Worm (Caenorhabditis elegans) whole organism, young adult: ENCODE measurements around the gene K03H1.11.

ENCODE experiments used
- F23B12.7 ChIP-seq: sonication (generic microtip); optimal IDR thresholded peaks from 2 replicates; lab custom pipeline; 2017; ENCODE audit warnings: missing genetic modification characterization, mild to moderate bottlenecking, missing compliant biosample characterization, antibody characterized with exemption, moderate library complexity; ENCODE audit not compliant: insufficient read depth
- F55B11.4 ChIP-seq: sonication (generic microtip); optimal IDR thresholded peaks from 2 replicates; lab custom pipeline; 2016; ENCODE audit warnings: missing compliant biosample characterization, missing genetic modification characterization, borderline replicate concordance; ENCODE audit not compliant: insufficient read depth
- K12H6.12 ChIP-seq: fragments of 200-800 bp; sonication (Bioruptor generic); optimal IDR thresholded peaks from 2 replicates; lab custom pipeline; 2018; ENCODE audit warnings: mild to moderate bottlenecking, missing genetic modification characterization, missing compliant biosample characterization
- atf-7 ChIP-seq: sonication (generic microtip); optimal IDR thresholded peaks from 2 replicates; lab custom pipeline; 2017; ENCODE audit warnings: mild to moderate bottlenecking, missing genetic modification characterization, missing compliant biosample characterization
- cebp-1 ChIP-seq, 2 experiments: fragments of 200-800 bp in 1 of 2; sonication (Bioruptor generic) in 1 of 2; sonication (generic microtip) in 1 of 2; IDR thresholded peaks in 1 of 2; optimal IDR thresholded peaks in 1 of 2; 2 replicates each; pipeline versions ENCODE4 v1.3.6 to Lab custom; 2017 to 2022; ENCODE audit warnings: missing compliant biosample characterization in 2 of 2, missing genetic modification characterization in 2 of 2, mild to moderate bottlenecking in 1 of 2, missing genetic modification reagents in 1 of 2, moderate library complexity in 1 of 2
- ceh-58 ChIP-seq: fragments of 200-800 bp; sonication (Bioruptor generic); IDR thresholded peaks from 2 replicates; pipeline ENCODE4 v1.3.6; 2022; ENCODE audit warnings: missing genetic modification characterization, missing compliant biosample characterization
- ceh-91 ChIP-seq: fragments of 200-800 bp; sonication (Bioruptor generic); IDR thresholded peaks from 2 replicates; pipeline ENCODE4 v1.3.6; 2022; ENCODE audit warnings: missing genetic modification reagents, missing genetic modification characterization, missing compliant biosample characterization
- egl-44 ChIP-seq: fragments of 200-800 bp; sonication (Bioruptor generic); IDR thresholded peaks from 2 replicates; pipeline ENCODE4 v1.3.6; 2022; ENCODE audit warnings: missing genetic modification reagents, missing genetic modification characterization, missing compliant biosample characterization
- gei-17 ChIP-seq: fragments of 200-800 bp; sonication (Bioruptor generic); optimal IDR thresholded peaks from 2 replicates; lab custom pipeline; 2018; ENCODE audit warnings: mild to moderate bottlenecking, missing genetic modification characterization, missing compliant biosample characterization
- hmg-1.2 ChIP-seq: fragments of 200-800 bp; sonication (Bioruptor generic); IDR thresholded peaks from 2 replicates; pipeline ENCODE4 v1.3.6; 2022; ENCODE audit warnings: missing genetic modification reagents, missing genetic modification characterization, missing compliant biosample characterization
- lin-26 ChIP-seq: fragments of 200-800 bp; sonication (Bioruptor generic); IDR thresholded peaks from 2 replicates; pipeline ENCODE4 v1.3.6; 2022; ENCODE audit warnings: missing genetic modification reagents, missing genetic modification characterization, missing compliant biosample characterization
- lir-1 ChIP-seq: fragments of 200-800 bp; sonication (Bioruptor generic); conservative IDR thresholded peaks from 2 replicates; pipeline ENCODE4 v1.3.6; 2022; ENCODE audit warnings: missing genetic modification reagents, missing genetic modification characterization, missing compliant biosample characterization
- mes-4 ChIP-seq: sonication (generic microtip); optimal IDR thresholded peaks from 2 replicates; lab custom pipeline; 2016; ENCODE audit warnings: missing genotype, missing genetic modification characterization, missing compliant biosample characterization
- nhr-80 ChIP-seq: sonication (generic microtip); optimal IDR thresholded peaks from 2 replicates; lab custom pipeline; 2016; ENCODE audit warnings: missing genetic modification characterization, missing compliant biosample characterization
- rec-8 ChIP-seq, 2 experiments: sonication (generic microtip); optimal IDR thresholded peaks; 2 replicates each; lab custom pipeline; 2016; ENCODE audit warnings: mild to moderate bottlenecking in 2 of 2, missing genetic modification characterization in 2 of 2, missing genetic modification reagents in 2 of 2, missing genotype in 2 of 2, missing biosample characterization in 1 of 2, missing compliant biosample characterization in 1 of 2, moderate library complexity in 1 of 2
- rpc-1 ChIP-seq, 2 experiments: fragments of 150-350 bp in 1 of 2; sonication (generic microtip) in 1 of 2; optimal IDR thresholded peaks; 2 replicates each; lab custom pipeline; 2014 to 2018; ENCODE audit warnings: missing biosample characterization in 1 of 2, missing genetic modification characterization in 1 of 2, missing genetic modification reagents in 1 of 2, missing genotype in 1 of 2
- snpc-1.3 ChIP-seq: sonication (generic microtip); optimal IDR thresholded peaks from 2 replicates; lab custom pipeline; 2017; ENCODE audit warnings: missing genetic modification characterization, mild to moderate bottlenecking, missing compliant biosample characterization, antibody characterized with exemption, moderate library complexity, missing genotype, missing genetic modification reagents; ENCODE audit not compliant: insufficient read depth
- somi-1 ChIP-seq: fragments of 200-800 bp; sonication (Bioruptor generic); optimal IDR thresholded peaks from 2 replicates; lab custom pipeline; 2018; ENCODE audit warnings: mild to moderate bottlenecking, missing genetic modification characterization, missing compliant biosample characterization
- unc-130 ChIP-seq: sonication (generic microtip); optimal IDR thresholded peaks from 2 replicates; lab custom pipeline; 2016; ENCODE audit warnings: missing genetic modification reagents, missing genetic modification characterization, missing compliant biosample characterization
- xnd-1 ChIP-seq: sonication (generic microtip); optimal IDR thresholded peaks from 2 replicates; lab custom pipeline; 2016; ENCODE audit warnings: missing genotype, missing genetic modification reagents, missing genetic modification characterization, missing compliant biosample characterization
- zfh-2 ChIP-seq: fragments of 200-800 bp; sonication (Bioruptor generic); conservative IDR thresholded peaks from 2 replicates; pipeline ENCODE4 v1.3.6; 2022; ENCODE audit warnings: missing genetic modification reagents, missing genetic modification characterization, missing compliant biosample characterization
- ztf-28 ChIP-seq: fragments of 200-800 bp; sonication (Bioruptor generic); IDR thresholded peaks from 2 replicates; pipeline ENCODE4 v1.3.6; 2022; ENCODE audit warnings: missing genetic modification reagents, missing genetic modification characterization, missing compliant biosample characterization

Gene K03H1.11

DNA sequence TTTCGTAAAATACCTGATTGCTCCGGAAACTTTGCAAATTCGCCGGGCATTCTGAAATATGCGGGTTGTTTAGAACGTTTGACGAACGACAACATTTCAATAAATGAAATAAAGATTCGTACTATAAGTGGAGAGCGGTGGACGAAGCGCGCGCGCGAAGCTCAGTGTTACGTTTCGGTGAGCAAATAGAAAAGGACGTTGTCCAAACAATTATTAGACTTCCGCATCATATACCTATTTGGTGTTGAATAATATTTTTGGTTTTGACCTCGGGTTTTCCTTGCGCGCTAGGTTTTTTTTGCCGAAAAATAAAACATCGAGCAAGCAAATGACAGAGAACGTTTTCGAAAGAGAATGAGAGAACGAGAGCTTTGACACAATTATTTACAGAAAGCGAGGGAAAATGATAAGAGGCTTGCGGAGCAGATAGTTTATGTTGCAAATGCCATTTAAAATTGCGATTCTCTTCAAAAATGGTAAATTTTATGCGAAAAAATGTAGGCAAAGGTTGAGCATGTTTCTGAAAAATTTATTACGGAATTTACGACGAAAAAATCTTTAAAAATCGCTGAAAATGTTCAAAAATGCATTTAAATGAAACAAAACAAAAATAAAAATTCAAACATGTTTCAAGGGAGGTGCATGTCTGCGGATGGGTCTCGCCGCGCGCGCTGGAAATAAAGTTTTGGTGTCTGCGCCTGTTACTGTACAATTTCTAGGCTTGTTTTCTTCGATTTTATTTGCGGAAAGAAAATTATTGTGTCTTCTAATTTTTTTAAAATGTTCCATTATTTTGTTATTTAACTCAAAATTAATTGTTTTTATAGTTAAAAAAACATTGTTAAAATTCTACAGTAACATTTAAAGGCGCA, 40.9 kb downstream of the K03H1.11 start, which contains the start of the genes cyld-1 and F40F12.9 (continued):
- no peak for TF ChIP-seq rpc-1 (optimal IDR thresholded peaks at IDR 0.05; lab: Kevin White, UChicago)
- no peak for TF ChIP-seq rpc-1 (tag; optimal IDR thresholded peaks at IDR 0.05; lab: Kevin White, UChicago)
- peak; percentile 62 for TF ChIP-seq nhr-80 (tag; lab: Kevin White, UChicago)
- peak; percentile 60 for TF ChIP-seq ceh-91 (GFP tag; lab: Robert Waterston, UW)
- TF ChIP-seq, all 124 proteins: peak for 13

DNA sequence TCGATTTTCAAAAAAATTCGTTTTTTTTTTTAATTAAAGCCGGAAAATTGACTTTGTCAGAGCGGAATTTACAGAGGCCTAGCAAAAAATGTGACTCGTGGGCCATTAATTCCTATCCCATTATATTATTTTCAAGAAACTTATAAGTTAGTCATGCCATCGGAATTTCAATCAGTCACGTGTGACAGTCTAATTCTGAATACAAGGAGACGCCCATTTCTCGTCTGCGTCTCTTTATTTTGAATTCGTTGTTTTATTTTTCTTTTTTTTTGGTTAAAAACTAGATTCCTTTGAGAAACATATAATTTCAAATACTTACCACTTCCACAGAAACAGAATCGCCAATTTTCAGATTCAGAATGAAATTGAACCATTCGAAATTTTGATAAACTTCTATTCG, 43.0 kb downstream of the K03H1.11 start:
- TF ChIP-seq hmg-1.2 (GFP tag; lab: Robert Waterston, UW): peak; percentile 14; the same call in 1 of the 2 replicates
- TF ChIP-seq cebp-1 (GFP tag; IDR thresholded peaks at IDR 0.05; lab: Robert Waterston, UW): no peak
- peak; percentile 11 for TF ChIP-seq cebp-1 (tag; optimal IDR thresholded peaks at IDR 0.05; lab: Kevin White, UChicago)
- no peak for TF ChIP-seq unc-130 (GFP tag; lab: Kevin White, UChicago)

DNA sequence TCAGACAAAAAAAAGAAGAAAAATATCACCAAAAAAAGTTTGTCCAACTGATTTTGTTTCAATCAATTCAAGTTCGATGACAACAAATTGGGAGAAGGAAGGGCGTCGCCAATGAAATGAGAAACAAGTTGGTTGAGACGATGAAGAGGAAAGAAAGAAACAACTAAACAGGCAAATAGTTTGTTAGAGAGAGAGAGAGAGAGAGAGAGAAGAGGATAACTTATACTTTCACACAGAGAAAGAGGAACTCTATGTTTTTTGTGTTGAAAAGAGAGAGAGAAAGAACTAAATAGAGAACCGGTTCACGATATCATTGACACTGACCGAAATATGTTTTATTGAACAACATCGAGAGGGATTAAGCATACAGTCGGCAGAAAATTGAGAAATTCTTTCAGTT, 44.2 kb downstream of the K03H1.11 start:
- no peak for TF ChIP-seq egl-44
- no peak for TF ChIP-seq cebp-1 (GFP tag; IDR thresholded peaks at IDR 0.05; lab: Robert Waterston, UW)
- TF ChIP-seq cebp-1 (tag; optimal IDR thresholded peaks at IDR 0.05; lab: Kevin White, UChicago): no peak
- TF ChIP-seq F23B12.7 (tag; lab: Kevin White, UChicago): no peak
- TF ChIP-seq gei-17 (GFP tag; lab: Kevin White, UChicago): no peak
- no peak for TF ChIP-seq F55B11.4 (tag; lab: Kevin White, UChicago)

DNA sequence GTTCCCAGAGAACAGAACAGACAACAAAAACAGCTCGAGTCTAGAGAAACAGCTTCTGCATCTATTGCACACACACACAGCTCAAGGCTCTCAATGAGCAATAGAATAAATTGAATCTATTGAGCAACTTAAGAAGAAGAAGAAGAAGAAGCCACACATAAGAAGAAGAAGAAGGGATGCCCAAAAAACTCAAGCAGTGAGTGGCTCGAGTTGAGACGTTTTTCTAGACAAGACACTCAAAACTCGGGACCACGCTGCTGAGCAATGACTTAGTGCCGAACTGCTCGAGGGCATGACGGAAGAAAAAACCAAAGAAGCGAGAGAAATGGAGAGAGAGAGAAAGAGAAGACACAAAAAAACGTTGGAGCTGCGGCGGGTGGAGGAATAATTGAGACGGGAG, 46.5 kb downstream of the K03H1.11 start:
- TF ChIP-seq xnd-1 (tag; lab: Kevin White, UChicago): no peak
- TF ChIP-seq somi-1 (GFP tag; lab: Kevin White, UChicago): peak; percentile 0
- no peak for TF ChIP-seq ceh-58
- peak; percentile 34 for TF ChIP-seq K12H6.12 (tag; lab: Kevin White, UChicago)
- TF ChIP-seq nhr-80 (tag; lab: Kevin White, UChicago): peak; percentile 19
- no peak for TF ChIP-seq snpc-1.3 (tag; lab: Kevin White, UChicago)
- TF ChIP-seq lir-1 (GFP tag; lab: Robert Waterston, UW): no peak
- no peak for TF ChIP-seq cebp-1 (GFP tag; IDR thresholded peaks at IDR 0.05; lab: Robert Waterston, UW)
- peak; percentile 30 for TF ChIP-seq cebp-1 (tag; optimal IDR thresholded peaks at IDR 0.05; lab: Kevin White, UChicago)
- TF ChIP-seq zfh-2: peak; percentile 80

DNA sequence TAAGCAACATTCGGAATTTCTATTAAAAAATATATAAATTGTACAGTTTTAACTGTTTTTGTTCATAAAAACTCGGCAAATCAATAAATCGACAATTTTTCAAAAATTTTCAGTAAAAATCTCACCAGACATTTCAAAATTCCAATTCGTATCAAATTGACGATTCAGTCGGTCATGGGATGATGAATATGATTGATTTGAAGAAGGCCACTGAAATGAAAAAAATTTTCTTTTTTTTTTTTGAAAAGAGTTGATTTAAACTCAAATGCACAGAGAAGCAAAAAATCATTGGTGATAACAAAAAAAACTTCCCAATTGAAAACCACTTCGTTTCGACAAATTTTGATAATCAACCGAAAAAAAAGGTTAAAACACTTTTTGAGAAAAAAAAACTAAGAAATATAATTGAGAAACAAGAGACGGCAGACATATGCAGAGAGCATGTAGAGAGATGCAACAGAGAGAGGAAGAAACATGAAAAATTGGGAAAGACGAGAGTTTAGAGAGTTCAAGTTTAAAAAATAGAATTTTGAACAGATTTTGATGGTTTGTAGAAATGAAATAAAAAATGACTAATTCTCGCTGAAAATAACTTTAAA, 48.0 kb downstream of the K03H1.11 start:
- no peak for TF ChIP-seq mes-4 (tag; lab: Kevin White, UChicago)
- no peak for TF ChIP-seq lin-26 (GFP tag; lab: Robert Waterston, UW)
- no peak for TF ChIP-seq ztf-28 (GFP tag; lab: Robert Waterston, UW)
- no peak for TF ChIP-seq atf-7
- TF ChIP-seq hmg-1.2 (GFP tag; lab: Robert Waterston, UW): peak; percentile 80
- peak; percentile 85 for TF ChIP-seq nhr-80 (tag; lab: Kevin White, UChicago)
- TF ChIP-seq rec-8 (tag; optimal IDR thresholded peaks at IDR 0.05; lab: Kevin White, UChicago): no peak
- TF ChIP-seq lir-1 (GFP tag; lab: Robert Waterston, UW): no peak
- no peak for TF ChIP-seq cebp-1 (GFP tag; IDR thresholded peaks at IDR 0.05; lab: Robert Waterston, UW)
- TF ChIP-seq cebp-1 (tag; optimal IDR thresholded peaks at IDR 0.05; lab: Kevin White, UChicago): peak; percentile 29
- TF ChIP-seq, all 124 proteins: peak for 3
